Worm (Caenorhabditis elegans): ENCODE results near the gene gcc-1.

DNA sequence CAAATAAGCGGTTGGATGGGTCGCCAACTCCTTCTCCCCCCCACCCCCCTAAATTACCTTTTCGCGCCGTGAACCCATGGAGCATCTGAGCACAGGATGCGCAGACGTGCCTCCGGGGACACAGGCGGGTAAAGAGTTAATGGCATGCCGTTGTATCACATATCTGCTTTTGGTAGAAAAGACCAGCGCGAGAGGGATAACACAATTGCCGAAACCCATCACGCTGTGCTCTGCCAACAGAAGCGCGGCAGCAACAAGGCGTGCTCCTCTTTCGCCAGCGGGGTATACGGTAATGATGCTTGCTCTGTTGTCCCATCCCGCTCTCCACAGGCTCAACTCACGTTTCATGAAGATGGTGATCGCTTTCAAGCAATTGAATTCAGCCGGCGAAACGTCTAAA is 37.6 kb downstream of the gcc-1 start:
- TF ChIP-seq klf-2 (GFP tag; conservative IDR thresholded peaks at IDR 0.05) (no peak), ztf-23 (GFP tag; IDR thresholded peaks at IDR 0.05) (no peak), T22C8.4 (GFP tag; IDR thresholded peaks at IDR 0.05) (no peak), tab-1 (GFP tag; IDR thresholded peaks at IDR 0.05) (no peak), ref-1 (GFP tag; conservative IDR thresholded peaks at IDR 0.05) (no peak)

All from whole organism, midembryonic.